Worm (Caenorhabditis elegans): ENCODE measurements around the gene nhr-101.

DNA sequence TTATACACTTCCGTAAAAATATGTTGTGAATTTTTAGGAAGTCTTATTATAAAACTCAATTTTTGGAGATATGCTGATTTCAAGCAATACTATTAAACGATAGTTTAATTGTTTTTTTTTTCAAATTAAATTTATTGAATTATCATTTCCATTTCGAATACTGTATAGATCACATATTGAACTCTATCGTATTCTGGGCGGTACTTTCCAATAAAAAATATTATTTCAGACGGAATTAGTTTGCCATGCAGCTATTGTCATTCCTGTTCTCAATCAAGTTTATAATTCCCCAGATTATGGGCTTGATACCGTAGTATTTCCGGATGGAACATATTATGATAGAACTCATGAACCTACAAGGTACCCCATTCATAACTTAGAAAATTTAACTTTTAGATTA, 4.3 kb downstream of the nhr-101 start:
- no peak for TF ChIP-seq tbx-11 (GFP tag; IDR thresholded peaks at IDR 0.05)
- TF ChIP-seq tbx-37 (GFP tag; conservative IDR thresholded peaks at IDR 0.05) = no peak
- no peak for TF ChIP-seq hnd-1 (tag; optimal IDR thresholded peaks at IDR 0.05)
- no peak for TF ChIP-seq scrt-1 (GFP tag; IDR thresholded peaks at IDR 0.05)
- TF ChIP-seq ama-1 (optimal IDR thresholded peaks at IDR 0.05) = no peak
- TF ChIP-seq flt-1 (GFP tag; IDR thresholded peaks at IDR 0.05) = no peak
- no peak for TF ChIP-seq hmbx-1 (tag; optimal IDR thresholded peaks at IDR 0.05)
- no peak for TF ChIP-seq hmg-4 (GFP tag; optimal IDR thresholded peaks at IDR 0.05)
- TF ChIP-seq sea-1 (GFP tag; conservative IDR thresholded peaks at IDR 0.05) = no peak
- no peak for TF ChIP-seq tra-4 (tag; optimal IDR thresholded peaks at IDR 0.05)
